Fruit fly (Drosophila melanogaster): ENCODE measurements around the gene CG7453.

The CG7453 gene

DNA sequence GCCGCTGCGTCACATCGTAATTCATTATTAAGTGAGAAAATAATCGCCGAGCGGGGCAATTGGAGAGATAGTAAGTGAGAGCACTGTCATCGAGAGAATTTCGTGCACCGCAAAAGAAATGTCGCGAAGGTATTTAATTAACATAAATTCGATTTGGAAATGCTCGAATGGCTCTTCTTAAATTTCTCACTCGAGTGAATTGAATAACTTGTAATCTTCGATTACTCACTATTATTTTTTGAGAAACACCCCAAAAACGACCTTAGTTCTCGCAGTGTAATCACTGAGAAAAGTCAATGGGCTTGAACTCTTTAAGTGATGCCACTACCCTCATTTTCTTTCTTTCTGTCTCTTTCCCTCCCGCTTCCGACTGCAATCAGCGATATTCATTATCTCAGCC, 25.0 kb upstream of the CG7453 start (continued):
- peak; percentile 88 for TF ChIP-seq sim (GFP tag; IDR thresholded peaks at IDR 0.05)
- TF ChIP-seq CG3995 (GFP tag; optimal IDR thresholded peaks at IDR 0.05) = no peak
- peak; percentile 57; the same call in 1 of the 2 replicates for TF ChIP-seq CG32767 (GFP tag; IDR thresholded peaks at IDR 0.05)
- TF ChIP-seq NfI (GFP tag; optimal IDR thresholded peaks at IDR 0.05) = peak; percentile 71
- no peak for TF ChIP-seq Fer2 (tag; optimal IDR thresholded peaks at IDR 0.05)
- TF ChIP-seq CG7987 (GFP tag; optimal IDR thresholded peaks at IDR 0.05) = peak; percentile 42
- peak; percentile 68 for TF ChIP-seq CG18619 (GFP tag; optimal IDR thresholded peaks at IDR 0.05)
- peak; percentile 57 for TF ChIP-seq psq (GFP tag; optimal IDR thresholded peaks at IDR 0.05)
- no peak for TF ChIP-seq ftz-f1 (GFP tag; optimal IDR thresholded peaks at IDR 0.05)
- peak; percentile 76 for TF ChIP-seq CG12942 (GFP tag; optimal IDR thresholded peaks at IDR 0.05)
- TF ChIP-seq kay (GFP tag; optimal IDR thresholded peaks at IDR 0.05) = peak; percentile 84
- TF ChIP-seq exex (tag; optimal IDR thresholded peaks at IDR 0.05) = no peak
- peak; percentile 45 for TF ChIP-seq Vsx1 (GFP tag; optimal IDR thresholded peaks at IDR 0.05)
- TF ChIP-seq Spps (tag; optimal IDR thresholded peaks at IDR 0.05) = peak; percentile 91
- peak; percentile 89 for TF ChIP-seq jumu (GFP tag; optimal IDR thresholded peaks at IDR 0.05)
- no peak for TF ChIP-seq CG6791 (GFP tag; IDR thresholded peaks at IDR 0.05; ENCODE audit: partially characterized antibody)
- no peak for TF ChIP-seq luna (GFP tag; optimal IDR thresholded peaks at IDR 0.05)
- TF ChIP-seq CG34224 (GFP tag; IDR thresholded peaks at IDR 0.05; ENCODE audit: partially characterized antibody) = no peak
- TF ChIP-seq org-1 (GFP tag; optimal IDR thresholded peaks at IDR 0.05) = peak; percentile 77
- peak; percentile 79 for TF ChIP-seq repo (GFP tag; optimal IDR thresholded peaks at IDR 0.05)
- peak; percentile 44 for TF ChIP-seq Deaf1 (tag; optimal IDR thresholded peaks at IDR 0.05)
- no peak for TF ChIP-seq CG10543 (GFP tag; optimal IDR thresholded peaks at IDR 0.05)
- TF ChIP-seq trh (GFP tag; optimal IDR thresholded peaks at IDR 0.05) = peak; percentile 62
- TF ChIP-seq ato (GFP tag; IDR thresholded peaks at IDR 0.05; ENCODE audit: partially characterized antibody) = no peak
- peak; percentile 67 for TF ChIP-seq CG17186 (GFP tag; optimal IDR thresholded peaks at IDR 0.05)
- TF ChIP-seq chm (GFP tag; IDR thresholded peaks at IDR 0.05) = peak; percentile 93
- peak; percentile 46; the same call in 1 of the 2 replicates for TF ChIP-seq ro (GFP tag; IDR thresholded peaks at IDR 0.05)
- TF ChIP-seq ci (GFP tag; IDR thresholded peaks at IDR 0.05) = peak; percentile 96
- TF ChIP-seq Sox102F (GFP tag; optimal IDR thresholded peaks at IDR 0.05) = peak; percentile 91
- TF ChIP-seq disco-r (GFP tag; optimal IDR thresholded peaks at IDR 0.05) = peak; percentile 55
- peak; percentile 87 for TF ChIP-seq CG16815 (GFP tag; optimal IDR thresholded peaks at IDR 0.05)
- TF ChIP-seq CG10209 (GFP tag; optimal IDR thresholded peaks at IDR 0.05) = peak; percentile 86
- TF ChIP-seq Chrac-16 (GFP tag; optimal IDR thresholded peaks at IDR 0.05) = peak; percentile 87
- no peak for TF ChIP-seq vfl (GFP tag; optimal IDR thresholded peaks at IDR 0.05)
- peak; percentile 41 for TF ChIP-seq CG2116 (GFP tag; optimal IDR thresholded peaks at IDR 0.05)
- TF ChIP-seq Tbp (GFP tag; optimal IDR thresholded peaks at IDR 0.05) = no peak
- no peak for TF ChIP-seq da (GFP tag; optimal IDR thresholded peaks at IDR 0.05)
- peak; percentile 69; the same call in 2 of the 3 replicates for TF ChIP-seq CG11695 (GFP tag; IDR thresholded peaks at IDR 0.05)
- TF ChIP-seq CG5245 (GFP tag; optimal IDR thresholded peaks at IDR 0.05) = peak; percentile 91
- no peak for TF ChIP-seq inv (GFP tag; IDR thresholded peaks at IDR 0.05; ENCODE audit: partially characterized antibody)
- TF ChIP-seq Rfx (GFP tag; IDR thresholded peaks at IDR 0.05) = peak; percentile 67
- TF ChIP-seq BtbVII (GFP tag; optimal IDR thresholded peaks at IDR 0.05) = no peak
- peak; percentile 90 for TF ChIP-seq CG15601 (tag; optimal IDR thresholded peaks at IDR 0.05)
- TF ChIP-seq eve (GFP tag; optimal IDR thresholded peaks at IDR 0.05) = peak in 1 of 2 experiments; percentile 92
- TF ChIP-seq CG17568 (GFP tag; optimal IDR thresholded peaks at IDR 0.05) = peak; percentile 75
- TF ChIP-seq gsb (GFP tag; IDR thresholded peaks at IDR 0.05) = no peak
- peak; percentile 88 for TF ChIP-seq CG7786 (GFP tag; optimal IDR thresholded peaks at IDR 0.05)
- TF ChIP-seq Neu2 (GFP tag; optimal IDR thresholded peaks at IDR 0.05; ENCODE audit: borderline replicate concordance) = peak; percentile 24
- TF ChIP-seq fru (optimal IDR thresholded peaks at IDR 0.05) = no peak
- no peak for TF ChIP-seq CG42726 (GFP tag; IDR thresholded peaks at IDR 0.05; ENCODE audit: partially characterized antibody)
- no peak for TF ChIP-seq h (optimal IDR thresholded peaks at IDR 0.05)
- peak; percentile 72 for TF ChIP-seq Mrtf (GFP tag; IDR thresholded peaks at IDR 0.05)
